Worm (Caenorhabditis elegans): ENCODE data around the gene dlc-4.

Gene dlc-4

ce11 chrIV:16442963-16443362, at the start of gene dlc-4:
dlc-4 (plus strand) TSS chrIV:16443263.
- TF ChIP-seq hnd-1 (tag; optimal IDR thresholded peaks at IDR 0.05) (no peak), ets-7 (tag; optimal IDR thresholded peaks at IDR 0.05) (no peak), tbx-11 (GFP tag; IDR thresholded peaks at IDR 0.05) (no peak), B0310.2 (tag; optimal IDR thresholded peaks at IDR 0.05) (no peak), tbx-37 (GFP tag; conservative IDR thresholded peaks at IDR 0.05) (no peak)

ce11 chrIV:16393668-16394067, 49.4 kb upstream of the dlc-4 start, which contains the start of gene Y65A5A.24:
Y65A5A.24 (plus strand) TSS chrIV:16393968.
- TF ChIP-seq ceh-13 (GFP tag; optimal IDR thresholded peaks at IDR 0.05) (no peak), F13C5.2 (tag; optimal IDR thresholded peaks at IDR 0.05) (no peak), tra-4 (tag; optimal IDR thresholded peaks at IDR 0.05) (no peak), hnd-1 (tag; optimal IDR thresholded peaks at IDR 0.05) (no peak), hmg-4 (GFP tag; optimal IDR thresholded peaks at IDR 0.05) (no peak), hmbx-1 (tag; optimal IDR thresholded peaks at IDR 0.05) (no peak), aly-1 (tag; optimal IDR thresholded peaks at IDR 0.05) (no peak), tbx-37 (GFP tag; conservative IDR thresholded peaks at IDR 0.05) (no peak), flt-1 (GFP tag; IDR thresholded peaks at IDR 0.05) (no peak)

- no peak for TF ChIP-seq ceh-13 (GFP tag; optimal IDR thresholded peaks at IDR 0.05)
Measured at ce11 chrIV:16396651-16397050, 46.4 kb upstream of the dlc-4 start.

ce11 chrIV:16397845-16398607, 45.0 kb upstream of the dlc-4 start:
- TF ChIP-seq pes-1 (GFP tag; IDR thresholded peaks at IDR 0.05): peak; percentile 90
- peak; percentile 52 for TF ChIP-seq ceh-13 (GFP tag; optimal IDR thresholded peaks at IDR 0.05)
- TF ChIP-seq ceh-36 (tag; optimal IDR thresholded peaks at IDR 0.05): peak; percentile 72
- TF ChIP-seq aly-1 (tag; optimal IDR thresholded peaks at IDR 0.05): peak; percentile 82
- TF ChIP-seq ets-7 (tag; optimal IDR thresholded peaks at IDR 0.05): peak; percentile 41
- TF ChIP-seq ama-1 (optimal IDR thresholded peaks at IDR 0.05): peak; percentile 74
- peak; percentile 61 for TF ChIP-seq F13C5.2 (tag; optimal IDR thresholded peaks at IDR 0.05)
- no peak for TF ChIP-seq hmbx-1 (tag; optimal IDR thresholded peaks at IDR 0.05)
- TF ChIP-seq B0310.2 (tag; optimal IDR thresholded peaks at IDR 0.05): peak; percentile 75
- peak; percentile 80 for TF ChIP-seq sea-1 (GFP tag; conservative IDR thresholded peaks at IDR 0.05)
- TF ChIP-seq tra-4 (tag; optimal IDR thresholded peaks at IDR 0.05): peak; percentile 82
- TF ChIP-seq tbx-37 (GFP tag; conservative IDR thresholded peaks at IDR 0.05): peak; percentile 66
- peak; percentile 85 for TF ChIP-seq flt-1 (GFP tag; IDR thresholded peaks at IDR 0.05)
- TF ChIP-seq hnd-1 (tag; optimal IDR thresholded peaks at IDR 0.05): peak; percentile 15
- peak; percentile 68 for TF ChIP-seq tbx-11 (GFP tag; IDR thresholded peaks at IDR 0.05)
- peak; percentile 82 for TF ChIP-seq scrt-1 (GFP tag; IDR thresholded peaks at IDR 0.05)
- peak; percentile 90 for TF ChIP-seq hmg-4 (GFP tag; optimal IDR thresholded peaks at IDR 0.05)

ce11 chrIV:16399017-16399416, 44.0 kb upstream of the dlc-4 start:
- TF ChIP-seq ama-1 (optimal IDR thresholded peaks at IDR 0.05) (peak; percentile 54), hmbx-1 (tag; optimal IDR thresholded peaks at IDR 0.05) (no peak), hmg-4 (GFP tag; optimal IDR thresholded peaks at IDR 0.05) (peak; percentile 22), flt-1 (GFP tag; IDR thresholded peaks at IDR 0.05) (peak; percentile 78), ceh-36 (tag; optimal IDR thresholded peaks at IDR 0.05) (peak; percentile 66), hnd-1 (tag; optimal IDR thresholded peaks at IDR 0.05) (peak; percentile 48), ceh-13 (GFP tag; optimal IDR thresholded peaks at IDR 0.05) (peak; percentile 68), tra-4 (tag; optimal IDR thresholded peaks at IDR 0.05) (no peak), ets-7 (tag; optimal IDR thresholded peaks at IDR 0.05) (no peak), F13C5.2 (tag; optimal IDR thresholded peaks at IDR 0.05) (no peak), tbx-37 (GFP tag; conservative IDR thresholded peaks at IDR 0.05) (peak; percentile 63), tbx-11 (GFP tag; IDR thresholded peaks at IDR 0.05) (peak; percentile 67; the same call in 1 of the 2 replicates), scrt-1 (GFP tag; IDR thresholded peaks at IDR 0.05) (peak; percentile 73), aly-1 (tag; optimal IDR thresholded peaks at IDR 0.05) (no peak), sea-1 (GFP tag; conservative IDR thresholded peaks at IDR 0.05) (peak; percentile 82), pes-1 (GFP tag; IDR thresholded peaks at IDR 0.05) (peak; percentile 87), B0310.2 (tag; optimal IDR thresholded peaks at IDR 0.05) (peak; percentile 29)

ce11 chrIV:16399776-16400368, 43.2 kb upstream of the dlc-4 start, which contains the start of gene Y65A5A.1:
Y65A5A.1 (minus strand) TSS chrIV:16399826.
- no peak for TF ChIP-seq B0310.2 (tag; optimal IDR thresholded peaks at IDR 0.05)
- no peak for TF ChIP-seq F13C5.2 (tag; optimal IDR thresholded peaks at IDR 0.05)
- no peak for TF ChIP-seq aly-1 (tag; optimal IDR thresholded peaks at IDR 0.05)
- no peak for TF ChIP-seq ets-7 (tag; optimal IDR thresholded peaks at IDR 0.05)
- TF ChIP-seq tra-4 (tag; optimal IDR thresholded peaks at IDR 0.05): no peak
- no peak for TF ChIP-seq hnd-1 (tag; optimal IDR thresholded peaks at IDR 0.05)
- no peak for TF ChIP-seq sea-1 (GFP tag; conservative IDR thresholded peaks at IDR 0.05)
- no peak for TF ChIP-seq flt-1 (GFP tag; IDR thresholded peaks at IDR 0.05)
- no peak for TF ChIP-seq tbx-11 (GFP tag; IDR thresholded peaks at IDR 0.05)
- no peak for TF ChIP-seq tbx-37 (GFP tag; conservative IDR thresholded peaks at IDR 0.05)
- no peak for TF ChIP-seq pes-1 (GFP tag; IDR thresholded peaks at IDR 0.05)
- TF ChIP-seq ceh-13 (GFP tag; optimal IDR thresholded peaks at IDR 0.05): no peak
- TF ChIP-seq hmbx-1 (tag; optimal IDR thresholded peaks at IDR 0.05): no peak
- no peak for TF ChIP-seq ceh-36 (tag; optimal IDR thresholded peaks at IDR 0.05)
- TF ChIP-seq hmg-4 (GFP tag; optimal IDR thresholded peaks at IDR 0.05): no peak
- no peak for TF ChIP-seq scrt-1 (GFP tag; IDR thresholded peaks at IDR 0.05)
- no peak for TF ChIP-seq ama-1 (optimal IDR thresholded peaks at IDR 0.05)

Data from whole organism, early embryonic.